Fruit fly (Drosophila melanogaster) whole organism, embryonic: ENCODE measurements around the gene CG14439.

Experiments used
- Awh ChIP-seq: fragments of 200-800 bp; sonication (Bioruptor generic); IDR thresholded peaks from 2 replicates; pipeline ENCODE4, ENCODE4 v1.3.6; 2022; ENCODE audit warnings: missing biosample characterization, missing genetic modification characterization
- Blimp-1 ChIP-seq: fragments of 200-800 bp; sonication (Bioruptor generic); optimal IDR thresholded peaks from 3 replicates; lab custom pipeline; 2018; ENCODE audit warnings: missing biosample characterization, missing genetic modification characterization, mild to moderate bottlenecking, moderate library complexity, missing genetic modification reagents
- BtbVII ChIP-seq: fragments of 200-800 bp; sonication (Bioruptor generic); optimal IDR thresholded peaks from 3 replicates; lab custom pipeline; 2017; ENCODE audit warnings: missing biosample characterization, mild to moderate bottlenecking, missing genetic modification characterization
- CG10267 ChIP-seq: fragments of 200-800 bp; sonication (Bioruptor generic); optimal IDR thresholded peaks from 2 replicates; lab custom pipeline; 2018; ENCODE audit warnings: missing biosample characterization, mild to moderate bottlenecking, missing genetic modification characterization, moderate library complexity
- CG12769 ChIP-seq: fragments of 200-800 bp; sonication (Bioruptor generic); optimal IDR thresholded peaks from 2 replicates; lab custom pipeline; 2019; ENCODE audit warnings: missing biosample characterization, mild to moderate bottlenecking, missing genetic modification characterization, moderate library complexity
- CG15514 ChIP-seq: fragments of 200-800 bp; sonication (Bioruptor generic); optimal IDR thresholded peaks from 3 replicates; lab custom pipeline; 2017; ENCODE audit warnings: missing biosample characterization, missing genetic modification characterization, mild to moderate bottlenecking, moderate library complexity, missing genetic modification reagents
- CG17361 ChIP-seq: fragments of 200-800 bp; sonication (Bioruptor generic); IDR thresholded peaks from 3 replicates; pipeline ENCODE4 v1.3.6; 2022; ENCODE audit warnings: missing biosample characterization, missing genetic modification characterization
- CG17385 ChIP-seq: fragments of 200-800 bp; sonication (Bioruptor generic); optimal IDR thresholded peaks from 3 replicates; lab custom pipeline; 2018; ENCODE audit warnings: missing biosample characterization, mild to moderate bottlenecking, missing genetic modification characterization
- CG17829 ChIP-seq: fragments of 200-800 bp; optimal IDR thresholded peaks from 2 replicates; lab custom pipeline; 2019; ENCODE audit warnings: missing biosample characterization, mild to moderate bottlenecking, missing genetic modification characterization, moderate library complexity
- CG18262 ChIP-seq: fragments of 200-800 bp; optimal IDR thresholded peaks from 3 replicates; lab custom pipeline; 2019; ENCODE audit warnings: missing biosample characterization, mild to moderate bottlenecking, missing genetic modification characterization, moderate library complexity
- CG2678 ChIP-seq: fragments of 200-800 bp; sonication (Bioruptor generic); optimal IDR thresholded peaks from 3 replicates; lab custom pipeline; 2019; ENCODE audit warnings: missing biosample characterization, mild to moderate bottlenecking, missing genetic modification characterization, moderate library complexity
- CG2712 ChIP-seq: fragments of 200-800 bp; optimal IDR thresholded peaks from 3 replicates; lab custom pipeline; 2019; ENCODE audit warnings: missing biosample characterization, mild to moderate bottlenecking, missing genetic modification characterization, moderate library complexity
- CG30403 ChIP-seq: fragments of 200-800 bp; sonication (Bioruptor generic); optimal IDR thresholded peaks from 3 replicates; lab custom pipeline; 2016; ENCODE audit warnings: missing biosample characterization, missing genetic modification characterization
- CG31388 ChIP-seq: fragments of 200-800 bp; sonication (Bioruptor generic); optimal IDR thresholded peaks from 2 replicates; lab custom pipeline; 2016; ENCODE audit warnings: missing biosample characterization, missing genetic modification characterization
- CG34422 ChIP-seq: fragments of 200-800 bp; sonication (Bioruptor generic); IDR thresholded peaks from 3 replicates; pipeline ENCODE4 v1.3.6; 2022; ENCODE audit warnings: missing biosample characterization, missing genetic modification characterization
- CG3726 ChIP-seq: fragments of 200-800 bp; sonication (Bioruptor generic); IDR thresholded peaks from 3 replicates; pipeline ENCODE4, ENCODE4 v1.3.6; 2022; ENCODE audit warnings: missing biosample characterization, missing genetic modification characterization
- CG6689 ChIP-seq: fragments of 200-800 bp; sonication (Bioruptor generic); IDR thresholded peaks from 2 replicates; pipeline ENCODE4 v1.3.6; 2022; ENCODE audit warnings: missing biosample characterization, missing genetic modification characterization
- CG8290 ChIP-seq, 3 experiments: fragments of 200-800 bp; sonication (Bioruptor generic); optimal IDR thresholded peaks; 2 replicates each; lab custom pipeline; 2016 to 2019; ENCODE audit warnings: missing biosample characterization in 3 of 3, missing genetic modification characterization in 3 of 3, mild to moderate bottlenecking in 2 of 3, moderate library complexity in 1 of 3
- CG8359 ChIP-seq: fragments of 200-800 bp; sonication (Bioruptor generic); optimal IDR thresholded peaks from 2 replicates; lab custom pipeline; 2017; ENCODE audit warnings: missing biosample characterization, mild to moderate bottlenecking, missing genetic modification characterization, borderline replicate concordance
- Dref ChIP-seq: fragments of 200-800 bp; sonication (Bioruptor generic); IDR thresholded peaks from 2 replicates; pipeline ENCODE4 v1.3.6; 2022; ENCODE audit warnings: missing biosample characterization, missing genetic modification characterization
- E2f1 ChIP-seq: fragments of 200-800 bp; sonication (Bioruptor generic); IDR thresholded peaks from 2 replicates; pipeline ENCODE4 v1.3.6; 2022; ENCODE audit warnings: missing biosample characterization, missing genetic modification characterization
- E2f2 ChIP-seq: fragments of 200-800 bp; sonication (Bioruptor generic); IDR thresholded peaks from 2 replicates; pipeline ENCODE4 v1.3.6; 2022; ENCODE audit warnings: missing biosample characterization, missing genetic modification characterization
- Fer1 ChIP-seq: fragments of 200-800 bp; sonication (Bioruptor generic); optimal IDR thresholded peaks from 2 replicates; lab custom pipeline; 2017; ENCODE audit warnings: missing biosample characterization, mild to moderate bottlenecking, missing genetic modification characterization
- Fer3 ChIP-seq: fragments of 200-800 bp; sonication (Bioruptor generic); optimal IDR thresholded peaks from 2 replicates; lab custom pipeline; 2018; ENCODE audit warnings: missing biosample characterization, mild to moderate bottlenecking, missing genetic modification characterization, moderate library complexity
- GATAe ChIP-seq: fragments of 200-800 bp; sonication (Bioruptor generic); conservative IDR thresholded peaks from 2 replicates; pipeline ENCODE4 v1.3.6; 2022; ENCODE audit warnings: missing biosample characterization, missing genetic modification characterization
- H2.0 ChIP-seq: fragments of 200-800 bp; sonication (Bioruptor generic); IDR thresholded peaks from 2 replicates; pipeline ENCODE4 v1.3.6; 2022; ENCODE audit warnings: missing biosample characterization, missing genetic modification characterization
- Hmx ChIP-seq: fragments of 200-800 bp; sonication (Bioruptor generic); optimal IDR thresholded peaks from 2 replicates; lab custom pipeline; 2016; ENCODE audit warnings: missing biosample characterization, missing genetic modification characterization
- Mrtf ChIP-seq: fragments of 200-800 bp; sonication (Bioruptor generic); IDR thresholded peaks from 3 replicates; pipeline ENCODE4 v1.3.6; 2022; ENCODE audit warnings: missing biosample characterization, missing genetic modification characterization
- Tbp ChIP-seq: fragments of >200 bp; optimal IDR thresholded peaks from 2 replicates; lab custom pipeline; 2018; ENCODE audit warnings: missing biosample characterization, missing genetic modification characterization
- al ChIP-seq: fragments of 200-800 bp; sonication (Bioruptor generic); IDR thresholded peaks from 2 replicates; pipeline ENCODE4 v1.3.6; 2022; ENCODE audit warnings: missing biosample characterization, missing genetic modification characterization
- bsh ChIP-seq, 2 experiments: fragments of 200-800 bp; sonication (Bioruptor generic); optimal IDR thresholded peaks; 2 replicates each; lab custom pipeline; 2017 to 2018; ENCODE audit warnings: mild to moderate bottlenecking in 2 of 2, missing biosample characterization in 2 of 2, missing genetic modification characterization in 2 of 2, moderate library complexity in 1 of 2
- chif ChIP-seq, 2 experiments: fragments of 200-800 bp; sonication (Bioruptor generic); optimal IDR thresholded peaks; 3 replicates each; lab custom pipeline; 2016; ENCODE audit warnings: missing biosample characterization in 2 of 2, missing genetic modification characterization in 2 of 2
- dan ChIP-seq: fragments of 200-800 bp; sonication (Bioruptor generic); IDR thresholded peaks from 2 replicates; pipeline ENCODE4 v1.3.6; 2022; ENCODE audit warnings: missing biosample characterization, missing genetic modification characterization
- dmrt99B ChIP-seq: fragments of 200-800 bp; sonication (Bioruptor generic); optimal IDR thresholded peaks from 2 replicates; lab custom pipeline; 2018; ENCODE audit warnings: missing biosample characterization, mild to moderate bottlenecking, missing genetic modification characterization, moderate library complexity
- ems ChIP-seq: fragments of 200-800 bp; sonication (Bioruptor generic); optimal IDR thresholded peaks from 3 replicates; lab custom pipeline; 2016; ENCODE audit warnings: missing biosample characterization, missing genetic modification characterization
- eve ChIP-seq, 2 experiments: fragments of >200 bp; optimal IDR thresholded peaks; 2 replicates each; lab custom pipeline; 2017; ENCODE audit warnings: missing biosample characterization in 2 of 2, missing genetic modification characterization in 2 of 2
- fd96Cb ChIP-seq: fragments of 200-800 bp; sonication (Bioruptor generic); optimal IDR thresholded peaks from 2 replicates; lab custom pipeline; 2018; ENCODE audit warnings: missing biosample characterization, mild to moderate bottlenecking, missing genetic modification characterization, moderate library complexity
- gfzf ChIP-seq: fragments of 200-800 bp; sonication (Bioruptor generic); optimal IDR thresholded peaks from 2 replicates; lab custom pipeline; 2016; ENCODE audit warnings: missing biosample characterization, mild to moderate bottlenecking, missing genetic modification characterization, moderate library complexity
- grn ChIP-seq: fragments of 200-800 bp; sonication (Bioruptor generic); optimal IDR thresholded peaks from 3 replicates; lab custom pipeline; 2017; ENCODE audit warnings: missing biosample characterization, missing genetic modification characterization
- hth ChIP-seq: fragments of >200 bp; optimal IDR thresholded peaks from 2 replicates; lab custom pipeline; 2017; ENCODE audit warnings: inconsistent platforms
- kah ChIP-seq: fragments of 200-800 bp; sonication (Bioruptor generic); optimal IDR thresholded peaks from 2 replicates; lab custom pipeline; 2018; ENCODE audit warnings: missing biosample characterization, mild to moderate bottlenecking, missing genetic modification characterization
- nerfin-1 ChIP-seq: fragments of 200-800 bp; sonication (Bioruptor generic); optimal IDR thresholded peaks from 3 replicates; lab custom pipeline; 2019; ENCODE audit warnings: missing biosample characterization, mild to moderate bottlenecking, missing genetic modification characterization, moderate library complexity
- phol ChIP-seq: fragments of 200-800 bp; sonication (Bioruptor generic); optimal IDR thresholded peaks from 3 replicates; lab custom pipeline; 2018; ENCODE audit warnings: missing biosample characterization, mild to moderate bottlenecking, missing genetic modification characterization, moderate library complexity
- salm ChIP-seq: fragments of 200-800 bp; sonication (Bioruptor generic); optimal IDR thresholded peaks from 2 replicates; lab custom pipeline; 2018; ENCODE audit warnings: missing biosample characterization, mild to moderate bottlenecking, missing genetic modification characterization
- sim ChIP-seq: fragments of 200-800 bp; sonication (Bioruptor generic); IDR thresholded peaks from 2 replicates; pipeline ENCODE4 v1.3.6; 2022; ENCODE audit warnings: missing biosample characterization, missing genetic modification characterization
- sug ChIP-seq: fragments of 200-800 bp; optimal IDR thresholded peaks from 2 replicates; lab custom pipeline; 2019; ENCODE audit warnings: missing biosample characterization, mild to moderate bottlenecking, missing genetic modification characterization, moderate library complexity
- tna ChIP-seq: fragments of 200-800 bp; sonication (Bioruptor generic); IDR thresholded peaks from 2 replicates; pipeline ENCODE4 v1.3.6; 2022; ENCODE audit warnings: missing biosample characterization, missing genetic modification characterization; ENCODE audit not compliant: partially characterized antibody
- unpg ChIP-seq: fragments of 200-800 bp; sonication (Bioruptor generic); optimal IDR thresholded peaks from 3 replicates; lab custom pipeline; 2018; ENCODE audit warnings: missing biosample characterization, mild to moderate bottlenecking, missing genetic modification characterization, moderate library complexity
- vvl ChIP-seq: fragments of 200-800 bp; sonication (Bioruptor generic); IDR thresholded peaks from 2 replicates; pipeline ENCODE4 v1.3.6; 2022; ENCODE audit warnings: missing biosample characterization, missing genetic modification characterization
- wor ChIP-seq: fragments of 200-800 bp; sonication (Bioruptor generic); IDR thresholded peaks from 2 replicates; pipeline ENCODE4 v1.3.6; 2022; ENCODE audit warnings: missing biosample characterization, missing genetic modification characterization
- zf30C ChIP-seq: fragments of 200-800 bp; sonication (Bioruptor generic); optimal IDR thresholded peaks from 3 replicates; lab custom pipeline; 2018; ENCODE audit warnings: missing biosample characterization, mild to moderate bottlenecking, missing genetic modification characterization

The CG14439 gene

DNA sequence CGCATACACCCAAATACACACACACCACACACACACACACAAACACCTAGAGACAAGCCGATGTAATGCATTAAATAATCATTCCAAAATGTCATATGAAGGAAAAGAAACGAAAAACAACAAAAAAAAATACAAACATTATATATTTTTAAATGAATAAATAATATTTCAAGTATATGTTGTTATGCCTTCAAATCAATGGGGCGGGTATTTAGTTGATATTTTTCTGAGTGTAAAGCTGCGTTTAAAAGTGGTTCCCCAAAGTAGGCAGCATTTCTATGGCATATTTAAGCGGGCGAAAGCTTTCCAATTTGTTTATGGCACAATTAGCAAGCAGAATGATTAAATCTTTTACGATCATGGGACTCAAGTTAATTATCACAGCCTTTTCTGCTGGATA is 28.1 kb upstream of the CG14439 start (continued):
- TF ChIP-seq GATAe: no peak
- TF ChIP-seq CG8290 (GFP tag; optimal IDR thresholded peaks at IDR 0.05; lab: Kevin White, UChicago): no peak
- TF ChIP-seq CG8290 (tag; optimal IDR thresholded peaks at IDR 0.05; lab: Kevin White, UChicago): peak in 1 of 2 experiments; percentile 15
- TF ChIP-seq CG30403 (GFP tag; lab: Kevin White, UChicago): no peak
- peak; percentile 44; the same call in 1 of the 2 replicates for TF ChIP-seq vvl (GFP tag; lab: Robert Waterston, UW)
- no peak for TF ChIP-seq CG31388 (GFP tag; lab: Kevin White, UChicago)
- TF ChIP-seq sim (GFP tag; lab: Robert Waterston, UW): 0 out of 2 replicates have a peak, but pooled peaks have one; percentile 29
- TF ChIP-seq chif (GFP tag; optimal IDR thresholded peaks at IDR 0.05; lab: Kevin White, UChicago): no peak
- TF ChIP-seq E2f2 (GFP tag; lab: Robert Waterston, UW): no peak
- TF ChIP-seq Blimp-1: peak; percentile 22
- TF ChIP-seq gfzf (GFP tag; lab: Kevin White, UChicago): no peak
- peak; percentile 55 for TF ChIP-seq zf30C (GFP tag; lab: Kevin White, UChicago)
- no peak for TF ChIP-seq tna (GFP tag; lab: Robert Waterston, UW)
- peak; percentile 10 for TF ChIP-seq unpg (GFP tag; lab: Kevin White, UChicago)
- TF ChIP-seq CG10267 (tag; lab: Kevin White, UChicago): peak; percentile 9
- peak; percentile 40 for TF ChIP-seq CG2678 (tag; lab: Kevin White, UChicago)
- TF ChIP-seq al (GFP tag; lab: Robert Waterston, UW): 0 out of 2 replicates have a peak, but pooled peaks have one; percentile 21
- no peak for TF ChIP-seq kah (GFP tag; lab: Kevin White, UChicago)
- peak; percentile 12 for TF ChIP-seq CG18262 (tag; lab: Kevin White, UChicago)
- TF ChIP-seq grn (GFP tag; lab: Kevin White, UChicago): no peak
- TF ChIP-seq CG8359 (GFP tag; lab: Kevin White, UChicago): no peak
- no peak for TF ChIP-seq CG6689 (GFP tag; lab: Robert Waterston, UW)
- TF ChIP-seq Hmx (GFP tag; lab: Kevin White, UChicago): no peak
- peak; percentile 38 for TF ChIP-seq Fer3 (tag; lab: Kevin White, UChicago)
- no peak for TF ChIP-seq hth (lab: Kevin White, UChicago)
- TF ChIP-seq CG17385 (GFP tag; lab: Kevin White, UChicago): no peak
- TF ChIP-seq phol: peak; percentile 31
- peak in 1 of 2 experiments; percentile 57 for TF ChIP-seq bsh (GFP tag; optimal IDR thresholded peaks at IDR 0.05; lab: Kevin White, UChicago)
- 0 out of 2 replicates have a peak, but pooled peaks have one; percentile 8 for TF ChIP-seq H2.0
- TF ChIP-seq CG12769 (tag; lab: Kevin White, UChicago): no peak
- no peak for TF ChIP-seq Awh
- TF ChIP-seq BtbVII: peak; percentile 4
- TF ChIP-seq CG2712: peak; percentile 6
- no peak for TF ChIP-seq ems (GFP tag; lab: Kevin White, UChicago)
- no peak for TF ChIP-seq Fer1 (GFP tag; lab: Kevin White, UChicago)
- no peak for TF ChIP-seq eve (GFP tag; optimal IDR thresholded peaks at IDR 0.05; lab: Kevin White, UChicago)
- TF ChIP-seq dan (GFP tag; lab: Robert Waterston, UW): no peak
- TF ChIP-seq CG15514 (GFP tag; lab: Kevin White, UChicago): peak; percentile 4
- no peak for TF ChIP-seq nerfin-1 (tag; lab: Kevin White, UChicago)
- TF ChIP-seq CG17829 (tag; lab: Kevin White, UChicago): no peak
- no peak for TF ChIP-seq wor (GFP tag; lab: Robert Waterston, UW)
- no peak for TF ChIP-seq sug
- peak; percentile 32 for TF ChIP-seq dmrt99B (tag; lab: Kevin White, UChicago)
- 0 out of 3 replicates have a peak, but pooled peaks have one; percentile 17 for TF ChIP-seq CG34422
- TF ChIP-seq fd96Cb: no peak
- TF ChIP-seq Mrtf (GFP tag; lab: Robert Waterston, UW): no peak
- TF ChIP-seq Tbp (GFP tag; lab: Kevin White, UChicago): no peak
- no peak for TF ChIP-seq E2f1
- no peak for TF ChIP-seq salm
- TF ChIP-seq CG3726 (GFP tag; lab: Robert Waterston, UW): no peak
- TF ChIP-seq CG17361 (GFP tag; lab: Robert Waterston, UW): no peak
- no peak for TF ChIP-seq Dref
